Fruit fly (Drosophila melanogaster) Kc167 (cell line): ENCODE results near the gene Ets21C.

Experiments
- Myc ChIP-seq: fragments of >200 bp; optimal IDR thresholded peaks from 2 replicates; lab custom pipeline; 2017; ENCODE audit warnings: missing external identifiers
- Sin3A ChIP-seq: fragments of >200 bp; optimal IDR thresholded peaks from 2 replicates; lab custom pipeline; 2018; ENCODE audit warnings: missing external identifiers
- h ChIP-seq: fragments of >200 bp; optimal IDR thresholded peaks from 3 replicates; lab custom pipeline; 2018; ENCODE audit warnings: missing external identifiers
- insv ChIP-seq: fragments of >200 bp; optimal IDR thresholded peaks from 3 replicates; lab custom pipeline; 2018; ENCODE audit warnings: missing external identifiers
- psq ChIP-seq: fragments of >200 bp; optimal IDR thresholded peaks from 2 replicates; lab custom pipeline; 2017; ENCODE audit warnings: missing external identifiers
- ttk ChIP-seq: sonication (Bioruptor generic); optimal IDR thresholded peaks from 2 replicates; lab custom pipeline; 2017; ENCODE audit warnings: missing external identifiers

Gene Ets21C

dm6 chr2L:552432-552929 is at the start of gene Ets21C:
TSS of gene Ets21C (minus strand) at chr2L:552923.
- no peak for TF ChIP-seq h (lab: Kevin White, UChicago)
- no peak for TF ChIP-seq ttk (lab: Kevin White, UChicago)
- no peak for TF ChIP-seq Sin3A (lab: Kevin White, UChicago)
- TF ChIP-seq psq (lab: Kevin White, UChicago), result no peak
- peak; percentile 21 for TF ChIP-seq insv

dm6 chr2L:602439-602879 is 49.7 kb upstream of the Ets21C start, which contains the start of gene CG13689:
TSS of gene CG13689 (plus strand) at chr2L:602813.
- TF ChIP-seq psq (lab: Kevin White, UChicago) (no peak), ttk (lab: Kevin White, UChicago) (no peak), Myc (lab: Kevin White, UChicago) (no peak), h (lab: Kevin White, UChicago) (no peak), Sin3A (lab: Kevin White, UChicago) (no peak), insv (no peak)

- no peak for TF ChIP-seq Sin3A (lab: Kevin White, UChicago)
- no peak for TF ChIP-seq ttk (lab: Kevin White, UChicago)
- no peak for TF ChIP-seq insv
- TF ChIP-seq h (lab: Kevin White, UChicago), result no peak
- no peak for TF ChIP-seq Myc (lab: Kevin White, UChicago)
- TF ChIP-seq psq (lab: Kevin White, UChicago), result no peak
Measured at dm6 chr2L:601848-602247, 49.1 kb upstream of the Ets21C start.

- TF ChIP-seq h (lab: Kevin White, UChicago) (no peak), ttk (lab: Kevin White, UChicago) (no peak), psq (lab: Kevin White, UChicago) (no peak), insv (no peak), Myc (lab: Kevin White, UChicago) (no peak), Sin3A (lab: Kevin White, UChicago) (no peak)
Measured at dm6 chr2L:597771-598170, 45.0 kb upstream of the Ets21C start.

dm6 chr2L:594635-595384 is 42.1 kb upstream of the Ets21C start, which contains the start of gene Gsc:
TSS of gene Gsc (minus strand) at chr2L:594685.
- no peak for TF ChIP-seq h (lab: Kevin White, UChicago)
- TF ChIP-seq insv, result no peak
- TF ChIP-seq ttk (lab: Kevin White, UChicago), result no peak
- TF ChIP-seq psq (lab: Kevin White, UChicago), result no peak
- TF ChIP-seq Sin3A (lab: Kevin White, UChicago), result no peak

dm6 chr2L:594048-594447 is 41.3 kb upstream of the Ets21C start:
- TF ChIP-seq h (lab: Kevin White, UChicago), result no peak
- TF ChIP-seq ttk (lab: Kevin White, UChicago), result no peak
- no peak for TF ChIP-seq Myc (lab: Kevin White, UChicago)
- no peak for TF ChIP-seq Sin3A (lab: Kevin White, UChicago)
- no peak for TF ChIP-seq psq (lab: Kevin White, UChicago)
- no peak for TF ChIP-seq insv

dm6 chr2L:591511-591910 is 38.8 kb upstream of the Ets21C start:
- TF ChIP-seq insv (no peak), ttk (lab: Kevin White, UChicago) (no peak), Sin3A (lab: Kevin White, UChicago) (no peak), Myc (lab: Kevin White, UChicago) (no peak), h (lab: Kevin White, UChicago) (no peak), psq (lab: Kevin White, UChicago) (no peak)

- no peak for TF ChIP-seq ttk (lab: Kevin White, UChicago)
Measured at dm6 chr2L:585268-585667, 32.5 kb upstream of the Ets21C start.

- no peak for TF ChIP-seq insv
Measured at dm6 chr2L:577186-577585, 24.5 kb upstream of the Ets21C start, which contains the start of gene Pph13. TSS of gene Pph13 (plus strand) at chr2L:577486.

dm6 chr2L:576559-577184 is 23.9 kb upstream of the Ets21C start, which contains the start of gene Ptth:
TSS of gene Ptth (minus strand) at chr2L:576896.
- TF ChIP-seq ttk (lab: Kevin White, UChicago), result no peak
- no peak for TF ChIP-seq h (lab: Kevin White, UChicago)
- TF ChIP-seq psq (lab: Kevin White, UChicago), result no peak
- no peak for TF ChIP-seq insv
- no peak for TF ChIP-seq Sin3A (lab: Kevin White, UChicago)
- no peak for TF ChIP-seq Myc (lab: Kevin White, UChicago)

- TF ChIP-seq Myc (lab: Kevin White, UChicago) (no peak), Sin3A (lab: Kevin White, UChicago) (no peak), psq (lab: Kevin White, UChicago) (no peak), insv (no peak), h (lab: Kevin White, UChicago) (no peak), ttk (lab: Kevin White, UChicago) (no peak)
Measured at dm6 chr2L:574226-574625, 21.5 kb upstream of the Ets21C start, which contains the start of the genes Ipk2 and cold. TSS of gene Ipk2 (minus strand) at chr2L:574264. TSS of gene cold (plus strand) at chr2L:574291.

- TF ChIP-seq insv, result no peak
- TF ChIP-seq ttk (lab: Kevin White, UChicago), result no peak
- no peak for TF ChIP-seq Sin3A (lab: Kevin White, UChicago)
- no peak for TF ChIP-seq Myc (lab: Kevin White, UChicago)
- TF ChIP-seq h (lab: Kevin White, UChicago), result no peak
- no peak for TF ChIP-seq psq (lab: Kevin White, UChicago)
Measured at dm6 chr2L:568030-568429, 15.3 kb upstream of the Ets21C start, which contains the start of the genes Nle and Sf3b1. TSS of gene Nle (minus strand) at chr2L:568121. TSS of gene Sf3b1 (plus strand) at chr2L:568340.
